Fruit fly (Drosophila melanogaster): Measurements from ENCODE around the gene Edg84A.

dm6 chr3R:6678480-6678879 is 5.8 kb upstream of the Edg84A start, which contains the start of gene lab:
- TF ChIP-seq CG8478 (optimal IDR thresholded peaks at IDR 0.05) (no peak), CTCF (optimal IDR thresholded peaks at IDR 0.05) (peak in 1 of 2 experiments; percentile 18)

Data from S2 (cell line).